Worm (Caenorhabditis elegans) whole organism, L4/young adult: ENCODE data around the gene str-220.

Experiments used
- W03F9.2 ChIP-seq: fragments of 150-350 bp; optimal IDR thresholded peaks from 2 replicates; lab custom pipeline; 2014; ENCODE audit warnings: missing biosample characterization, missing genetic modification characterization
- dao-5 ChIP-seq: sonication (generic microtip); optimal IDR thresholded peaks from 2 replicates; lab custom pipeline; 2016; ENCODE audit warnings: missing genotype, missing genetic modification characterization, moderate library complexity, missing compliant biosample characterization
- him-1 ChIP-seq: sonication (generic microtip); optimal IDR thresholded peaks from 2 replicates; lab custom pipeline; 2016; ENCODE audit warnings: missing genotype, missing genetic modification reagents, missing genetic modification characterization, missing compliant biosample characterization

DNA sequence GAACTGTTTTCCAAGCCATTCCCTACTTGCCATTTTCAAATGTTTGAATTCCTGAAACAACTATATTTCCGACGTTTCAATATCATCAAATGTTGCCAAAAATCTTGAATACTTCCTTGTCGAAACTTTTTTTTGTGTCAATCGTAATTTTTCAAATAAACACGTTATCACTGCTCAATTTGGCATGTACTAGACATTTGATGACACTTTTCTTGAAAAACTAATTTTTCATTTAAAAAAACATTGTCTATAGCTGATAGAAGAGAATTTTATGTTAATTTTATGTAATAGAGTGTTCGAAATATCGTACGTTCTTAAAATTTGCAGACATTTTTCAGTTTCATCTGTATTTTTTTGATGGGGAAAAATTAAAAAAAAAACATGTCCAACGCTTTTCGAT is 11.7 kb upstream of the str-220 start:
- TF ChIP-seq W03F9.2 (tag; lab: Kevin White, UChicago) (peak; percentile 12), him-1 (tag; lab: Kevin White, UChicago) (no peak), dao-5 (no peak)
